ENCODE assay signal across 2 fruit fly cellular contexts in the genomic region with DNA sequence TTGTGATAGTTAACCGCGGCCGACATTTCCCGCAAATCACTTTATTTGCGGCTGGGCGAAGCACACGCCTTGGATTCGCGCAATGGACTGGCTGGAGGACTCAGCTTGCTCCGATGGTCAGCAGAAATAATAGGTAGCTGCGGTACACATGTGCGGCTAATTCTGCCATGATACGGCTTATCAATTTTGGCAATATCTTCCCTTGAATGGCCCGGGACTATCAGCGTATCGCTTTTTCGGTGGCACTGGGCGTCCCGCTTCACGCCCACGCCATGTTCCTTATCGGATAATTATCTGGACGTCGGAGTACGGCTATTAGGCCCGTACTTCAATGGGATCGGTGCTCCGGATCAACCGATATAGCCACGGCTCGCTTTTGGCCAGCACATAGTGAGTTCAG.
TF ChIP-seq lines count a peak whose summit lies in the region.

No protein-coding gene starts in this region.

- TF ChIP-seq CTCF in whole organism, embryonic (GFP tag; optimal IDR thresholded peaks at IDR 0.05; lab: Kevin White, UChicago): no peak

TF ChIP-seq in whole organism, embryonic, 481 proteins besides CTCF, POLR2A, EP300 and RAD21:
- TF ChIP-seq CG6254 (GFP tag; optimal IDR thresholded peaks at IDR 0.05; lab: Kevin White, UChicago) (no peak), mirr (GFP tag; optimal IDR thresholded peaks at IDR 0.05; lab: Kevin White, UChicago) (peak; percentile 20), Blimp-1 (GFP tag; optimal IDR thresholded peaks at IDR 0.05; lab: Kevin White, UChicago) (no peak), CG18476 (GFP tag; optimal IDR thresholded peaks at IDR 0.05; lab: Kevin White, UChicago) (no peak), MBD-R2 (GFP tag; IDR thresholded peaks at IDR 0.05; lab: Robert Waterston, UW) (no peak), CG1602 (GFP tag; optimal IDR thresholded peaks at IDR 0.05; lab: Kevin White, UChicago) (no peak), Dek (tag; optimal IDR thresholded peaks at IDR 0.05; lab: Kevin White, UChicago) (no peak), CG14710 (tag; optimal IDR thresholded peaks at IDR 0.05; lab: Kevin White, UChicago) (no peak), GATAe (GFP tag; conservative IDR thresholded peaks at IDR 0.05; lab: Robert Waterston, UW) (peak; percentile 48; the same call in 1 of the 2 replicates), CG34376 (GFP tag; optimal IDR thresholded peaks at IDR 0.05; lab: Kevin White, UChicago) (peak; percentile 85), Mad (GFP tag; optimal IDR thresholded peaks at IDR 0.05; lab: Kevin White, UChicago) (no peak), fd102C (GFP tag; optimal IDR thresholded peaks at IDR 0.05; lab: Kevin White, UChicago) (no peak), Hey (tag; optimal IDR thresholded peaks at IDR 0.05; lab: Kevin White, UChicago) (peak; percentile 64), trem (tag; optimal IDR thresholded peaks at IDR 0.05; lab: Kevin White, UChicago) (no peak), rib (GFP tag; IDR thresholded peaks at IDR 0.05; lab: Robert Waterston, UW) (no peak), CG10462 (GFP tag; optimal IDR thresholded peaks at IDR 0.05; lab: Kevin White, UChicago) (no peak), danr (GFP tag; IDR thresholded peaks at IDR 0.05; lab: Robert Waterston, UW) (no peak), cwo (GFP tag; optimal IDR thresholded peaks at IDR 0.05; lab: Kevin White, UChicago) (peak; percentile 57), D19B (GFP tag; optimal IDR thresholded peaks at IDR 0.05; lab: Kevin White, UChicago) (peak; percentile 42), CG15601 (tag; optimal IDR thresholded peaks at IDR 0.05; lab: Kevin White, UChicago) (no peak), CG33213 (GFP tag; optimal IDR thresholded peaks at IDR 0.05; lab: Kevin White, UChicago) (no peak), Hr39 (optimal IDR thresholded peaks at IDR 0.05; lab: Kevin White, UChicago) (no peak), lab (GFP tag; optimal IDR thresholded peaks at IDR 0.05; lab: Kevin White, UChicago) (no peak), ap (GFP tag; IDR thresholded peaks at IDR 0.05; lab: Robert Waterston, UW) (no peak), B-H2 (GFP tag; optimal IDR thresholded peaks at IDR 0.05; lab: Kevin White, UChicago) (no peak), CG3726 (GFP tag; IDR thresholded peaks at IDR 0.05; lab: Robert Waterston, UW) (no peak), CG31224 (GFP tag; IDR thresholded peaks at IDR 0.05; lab: Robert Waterston, UW) (peak; percentile 72), ftz-f1 (GFP tag; optimal IDR thresholded peaks at IDR 0.05; lab: Kevin White, UChicago) (no peak), Sry-δ (GFP tag; optimal IDR thresholded peaks at IDR 0.05; lab: Kevin White, UChicago) (no peak), CG18011 (GFP tag; optimal IDR thresholded peaks at IDR 0.05; lab: Kevin White, UChicago) (no peak), CG15479 (GFP tag; optimal IDR thresholded peaks at IDR 0.05; lab: Kevin White, UChicago) (peak; percentile 73), CG13123 (GFP tag; optimal IDR thresholded peaks at IDR 0.05; lab: Kevin White, UChicago) (no peak), unc-4 (GFP tag; IDR thresholded peaks at IDR 0.05; lab: Robert Waterston, UW; ENCODE audit: partially characterized antibody) (no peak), sug (tag; optimal IDR thresholded peaks at IDR 0.05; lab: Kevin White, UChicago) (peak; percentile 75), Myb (GFP tag; optimal IDR thresholded peaks at IDR 0.05; lab: Kevin White, UChicago) (no peak), CG3163 (GFP tag; optimal IDR thresholded peaks at IDR 0.05; lab: Kevin White, UChicago) (no peak), CG12659 (GFP tag; optimal IDR thresholded peaks at IDR 0.05; lab: Kevin White, UChicago) (no peak), Dip3 (GFP tag; optimal IDR thresholded peaks at IDR 0.05; lab: Kevin White, UChicago) (no peak), en (GFP tag; optimal IDR thresholded peaks at IDR 0.05; lab: Kevin White, UChicago) (no peak), CG10147 (GFP tag; optimal IDR thresholded peaks at IDR 0.05; lab: Kevin White, UChicago) (no peak), exex (tag; optimal IDR thresholded peaks at IDR 0.05; lab: Kevin White, UChicago) (peak; percentile 91), nerfin-2 (GFP tag; IDR thresholded peaks at IDR 0.05; lab: Robert Waterston, UW; ENCODE audit: partially characterized antibody) (no peak), gt (GFP tag; IDR thresholded peaks at IDR 0.05; lab: Robert Waterston, UW) (no peak), da (GFP tag; optimal IDR thresholded peaks at IDR 0.05; lab: Kevin White, UChicago) (no peak)
TF ChIP-seq in whole organism, embryonic: peak in this region for 10.

TF ChIP-seq in whole organism, wandering third instar larva, 38 proteins besides CTCF, POLR2A, EP300 and RAD21:
- TF ChIP-seq dl (GFP tag; optimal IDR thresholded peaks at IDR 0.05; lab: Kevin White, UChicago; ENCODE audit: insufficient read depth in 1 of 2, partially characterized antibody in 2 of 2): no peak
- no peak for TF ChIP-seq brk (GFP tag; optimal IDR thresholded peaks at IDR 0.05; lab: Kevin White, UChicago)
- no peak for TF ChIP-seq Hr78 (GFP tag; optimal IDR thresholded peaks at IDR 0.05; lab: Kevin White, UChicago)
- no peak for TF ChIP-seq N (GFP tag; optimal IDR thresholded peaks at IDR 0.05; lab: Kevin White, UChicago)
- no peak for TF ChIP-seq lola (GFP tag; optimal IDR thresholded peaks at IDR 0.05; lab: Kevin White, UChicago)
- TF ChIP-seq tai (GFP tag; optimal IDR thresholded peaks at IDR 0.05; lab: Kevin White, UChicago): no peak
- TF ChIP-seq CG32264 (GFP tag; optimal IDR thresholded peaks at IDR 0.05; lab: Kevin White, UChicago): no peak
- no peak for TF ChIP-seq pan (optimal IDR thresholded peaks at IDR 0.05; lab: Kevin White, UChicago)
- no peak for TF ChIP-seq Rel (GFP tag; optimal IDR thresholded peaks at IDR 0.05; lab: Kevin White, UChicago)
- peak; percentile 33 for TF ChIP-seq Rel (tag; optimal IDR thresholded peaks at IDR 0.05; lab: Kevin White, UChicago)
- TF ChIP-seq sv (GFP tag; optimal IDR thresholded peaks at IDR 0.05; lab: Kevin White, UChicago): no peak
- no peak for TF ChIP-seq Vsx2 (GFP tag; optimal IDR thresholded peaks at IDR 0.05; lab: Kevin White, UChicago; ENCODE audit: partially characterized antibody)
- peak; percentile 89 for TF ChIP-seq h (GFP tag; optimal IDR thresholded peaks at IDR 0.05; lab: Kevin White, UChicago)
- TF ChIP-seq jim (GFP tag; optimal IDR thresholded peaks at IDR 0.05; lab: Kevin White, UChicago): no peak
- TF ChIP-seq ey (GFP tag; optimal IDR thresholded peaks at IDR 0.05; lab: Kevin White, UChicago): no peak
- peak; percentile 2 for TF ChIP-seq Dif (GFP tag; optimal IDR thresholded peaks at IDR 0.05; lab: Kevin White, UChicago; ENCODE audit: partially characterized antibody)
- no peak for TF ChIP-seq OdsH (GFP tag; optimal IDR thresholded peaks at IDR 0.05; lab: Kevin White, UChicago)
- TF ChIP-seq Abd-B (GFP tag; optimal IDR thresholded peaks at IDR 0.05; lab: Kevin White, UChicago): no peak
- TF ChIP-seq GATAd (GFP tag; optimal IDR thresholded peaks at IDR 0.05; lab: Kevin White, UChicago): no peak
- TF ChIP-seq HLH106 (tag; optimal IDR thresholded peaks at IDR 0.05; lab: Kevin White, UChicago): no peak
- TF ChIP-seq CrebA (GFP tag; optimal IDR thresholded peaks at IDR 0.05; lab: Kevin White, UChicago; ENCODE audit: borderline replicate concordance): no peak
